Worm (Caenorhabditis elegans) whole organism, L1 larva: ENCODE measurements around the gene F27E5.3.

Experiments
- C16A3.4 ChIP-seq: fragments of 150-350 bp; optimal IDR thresholded peaks from 2 replicates; lab custom pipeline; 2014; ENCODE audit warnings: missing biosample characterization, missing genetic modification characterization
- C34B4.2 ChIP-seq: sonication (generic microtip); optimal IDR thresholded peaks from 2 replicates; lab custom pipeline; 2017; ENCODE audit warnings: mild to moderate bottlenecking, missing genetic modification characterization, missing compliant biosample characterization
- F16B12.6 ChIP-seq: fragments of 150-350 bp; optimal IDR thresholded peaks from 2 replicates; lab custom pipeline; 2014; ENCODE audit warnings: missing biosample characterization, missing genetic modification characterization
- Y116A8C.19 ChIP-seq: sonication (generic microtip); optimal IDR thresholded peaks from 2 replicates; lab custom pipeline; 2016; ENCODE audit warnings: missing compliant biosample characterization, missing genetic modification characterization, borderline replicate concordance
- ama-1 ChIP-seq: fragments of 150-350 bp; optimal IDR thresholded peaks from 2 replicates; lab custom pipeline; 2014
- blmp-1 ChIP-seq: fragments of 150-350 bp; optimal IDR thresholded peaks from 2 replicates; lab custom pipeline; 2014; ENCODE audit warnings: missing biosample characterization, missing genetic modification characterization
- ceh-82 ChIP-seq, 3 experiments: fragments of 150-350 bp in 1 of 3; sonication (generic microtip) in 2 of 3; optimal IDR thresholded peaks; 2 replicates each; lab custom pipeline; 2014 to 2017; ENCODE audit warnings: missing biosample characterization in 3 of 3, missing genetic modification characterization in 3 of 3
- ceh-88 ChIP-seq: fragments of 200-800 bp; sonication (Bioruptor generic); IDR thresholded peaks from 2 replicates; pipeline ENCODE4 v1.3.6; 2022; ENCODE audit warnings: missing genetic modification characterization, missing compliant biosample characterization
- ceh-90 ChIP-seq: sonication (generic microtip); optimal IDR thresholded peaks from 2 replicates; lab custom pipeline; 2016; ENCODE audit warnings: missing genetic modification characterization, missing compliant biosample characterization
- ces-1 ChIP-seq: fragments of 150-350 bp; optimal IDR thresholded peaks from 2 replicates; lab custom pipeline; 2014; ENCODE audit warnings: missing biosample characterization, missing genetic modification reagents, missing genetic modification characterization
- efl-1 ChIP-seq, 4 experiments: fragments of 150-350 bp; optimal IDR thresholded peaks in 3 of 4; peaks in 1 of 4; 1 replicate in 1 of 4; 2 replicates in 3 of 4; lab custom pipeline; 2014; ENCODE audit warnings: missing biosample characterization in 2 of 4, missing genetic modification characterization in 2 of 4, missing genetic modification reagents in 2 of 4
- efl-3 ChIP-seq: fragments of 200-800 bp; sonication (Bioruptor generic); optimal IDR thresholded peaks from 2 replicates; lab custom pipeline; 2018; ENCODE audit warnings: mild to moderate bottlenecking, missing genetic modification characterization, missing compliant biosample characterization
- egl-27 ChIP-seq, 2 experiments: fragments of 150-350 bp in 1 of 2; sonication (generic microtip); optimal IDR thresholded peaks; 3 replicates each; lab custom pipeline; 2017 to 2018; ENCODE audit warnings: missing biosample characterization in 2 of 2, missing genetic modification characterization in 2 of 2, missing genetic modification reagents in 2 of 2
- fkh-10 ChIP-seq: sonication (generic microtip); optimal IDR thresholded peaks from 2 replicates; lab custom pipeline; 2017; ENCODE audit warnings: missing biosample characterization, missing genetic modification reagents, missing genetic modification characterization
- fkh-8 ChIP-seq: sonication (generic microtip); optimal IDR thresholded peaks from 2 replicates; lab custom pipeline; 2016; ENCODE audit warnings: mild to moderate bottlenecking, missing genetic modification characterization, missing compliant biosample characterization
- fos-1 ChIP-seq: fragments of 150-350 bp; optimal IDR thresholded peaks from 2 replicates; lab custom pipeline; 2014; ENCODE audit warnings: missing biosample characterization, missing genetic modification characterization
- grh-1 ChIP-seq: fragments of 200-800 bp; sonication (Bioruptor generic); IDR thresholded peaks from 2 replicates; pipeline ENCODE4 v1.3.6; 2022; ENCODE audit warnings: missing genetic modification reagents, missing genetic modification characterization, missing compliant biosample characterization
- hlh-4 ChIP-seq: sonication (generic microtip); optimal IDR thresholded peaks from 2 replicates; lab custom pipeline; 2016; ENCODE audit warnings: mild to moderate bottlenecking, missing genetic modification characterization, missing compliant biosample characterization
- isw-1 ChIP-seq: fragments of 200-800 bp; sonication (Bioruptor generic); IDR thresholded peaks from 2 replicates; pipeline ENCODE4 v1.3.6; 2022; ENCODE audit warnings: missing genetic modification characterization, missing compliant biosample characterization
- jun-1 ChIP-seq: fragments of 150-350 bp; optimal IDR thresholded peaks from 2 replicates; lab custom pipeline; 2014; ENCODE audit warnings: missing biosample characterization, missing genetic modification reagents, missing genetic modification characterization
- lin-14 ChIP-seq: fragments of 200-800 bp; sonication (Bioruptor generic); optimal IDR thresholded peaks from 2 replicates; lab custom pipeline; 2018; ENCODE audit warnings: mild to moderate bottlenecking, missing genetic modification characterization, moderate library complexity, missing compliant biosample characterization
- lin-15B ChIP-seq: fragments of 150-350 bp; sonication (generic microtip); optimal IDR thresholded peaks from 3 replicates; lab custom pipeline; 2014; ENCODE audit warnings: missing biosample characterization, missing genetic modification characterization
- lin-39 ChIP-seq: fragments of 150-350 bp; optimal IDR thresholded peaks from 2 replicates; lab custom pipeline; 2014; ENCODE audit warnings: missing biosample characterization, missing genetic modification reagents, missing genetic modification characterization
- lir-3 ChIP-seq: sonication (generic microtip); optimal IDR thresholded peaks from 2 replicates; lab custom pipeline; 2016; ENCODE audit warnings: mild to moderate bottlenecking, missing genetic modification characterization, moderate library complexity, missing compliant biosample characterization; ENCODE audit not compliant: poor library complexity
- nhr-12 ChIP-seq: sonication (generic microtip); optimal IDR thresholded peaks from 2 replicates; lab custom pipeline; 2017; ENCODE audit warnings: missing biosample characterization, missing genetic modification characterization
- nhr-20 ChIP-seq: sonication (generic microtip); optimal IDR thresholded peaks from 2 replicates; lab custom pipeline; 2016; ENCODE audit warnings: mild to moderate bottlenecking, missing genetic modification characterization, missing compliant biosample characterization
- nhr-237 ChIP-seq: fragments of 150-350 bp; optimal IDR thresholded peaks from 2 replicates; lab custom pipeline; 2014; ENCODE audit warnings: missing biosample characterization, missing genetic modification characterization
- nhr-28 ChIP-seq: fragments of 150-350 bp; optimal IDR thresholded peaks from 2 replicates; lab custom pipeline; 2014; ENCODE audit warnings: missing biosample characterization, missing genetic modification characterization
- nhr-76 ChIP-seq: sonication (generic microtip); optimal IDR thresholded peaks from 2 replicates; lab custom pipeline; 2017; ENCODE audit warnings: missing biosample characterization, missing genetic modification characterization
- nhr-77 ChIP-seq: fragments of 150-350 bp; optimal IDR thresholded peaks from 2 replicates; lab custom pipeline; 2014; ENCODE audit warnings: missing biosample characterization, missing genetic modification characterization
- pag-3 ChIP-seq: sonication (generic microtip); optimal IDR thresholded peaks from 2 replicates; lab custom pipeline; 2017; ENCODE audit warnings: missing genetic modification characterization, mild to moderate bottlenecking, missing compliant biosample characterization, antibody characterized with exemption, borderline replicate concordance; ENCODE audit not compliant: insufficient read depth
- rnt-1 ChIP-seq: sonication (generic microtip); optimal IDR thresholded peaks from 2 replicates; lab custom pipeline; 2016; ENCODE audit warnings: mild to moderate bottlenecking, missing genetic modification characterization, moderate library complexity, missing compliant biosample characterization
- sup-37 ChIP-seq: fragments of 200-800 bp; sonication (Bioruptor generic); optimal IDR thresholded peaks from 2 replicates; lab custom pipeline; 2018; ENCODE audit warnings: mild to moderate bottlenecking, missing genetic modification characterization, missing compliant biosample characterization
- tbx-2 ChIP-seq: sonication (generic microtip); optimal IDR thresholded peaks from 2 replicates; lab custom pipeline; 2016; ENCODE audit warnings: missing genetic modification characterization, missing compliant biosample characterization
- tlp-1 ChIP-seq: fragments of 150-350 bp; optimal IDR thresholded peaks from 2 replicates; lab custom pipeline; 2014; ENCODE audit warnings: missing biosample characterization, missing genetic modification characterization
- unc-30 ChIP-seq: sonication (generic microtip); optimal IDR thresholded peaks from 2 replicates; lab custom pipeline; 2017; ENCODE audit warnings: missing biosample characterization, missing genetic modification characterization
- xbp-1 ChIP-seq: sonication (generic microtip); optimal IDR thresholded peaks from 2 replicates; lab custom pipeline; 2016; ENCODE audit warnings: missing genetic modification characterization, missing compliant biosample characterization
- ztf-4 ChIP-seq: fragments of 150-350 bp; optimal IDR thresholded peaks from 2 replicates; lab custom pipeline; 2014; ENCODE audit warnings: missing biosample characterization, missing genetic modification characterization

The F27E5.3 gene

DNA sequence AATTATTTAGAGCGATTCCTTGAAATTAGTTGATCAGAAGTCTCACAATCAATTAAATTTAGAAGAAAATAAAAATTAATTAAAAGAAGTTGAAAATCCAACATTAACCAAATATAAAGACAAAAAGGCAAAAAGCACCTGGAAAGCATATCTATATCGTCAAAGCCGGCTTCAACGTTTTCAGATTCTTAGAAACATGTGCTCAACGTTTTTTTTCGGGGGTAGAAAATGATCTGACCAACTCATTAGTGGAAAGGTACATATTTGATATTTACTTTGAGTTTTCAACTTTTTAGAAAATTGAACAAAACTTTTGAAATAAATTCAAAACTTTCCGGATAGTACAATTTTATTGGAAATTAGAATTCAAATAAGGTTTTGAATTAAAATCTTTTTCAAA lies 11.2 kb downstream of the F27E5.3 start:
- TF ChIP-seq ces-1 (GFP tag; lab: Kevin White, UChicago) (no peak), hlh-4 (peak; percentile 82), fkh-8 (peak; percentile 53), nhr-20 (tag; lab: Kevin White, UChicago) (no peak), efl-1 (optimal IDR thresholded peaks at IDR 0.05; lab: Kevin White, UChicago) (no peak), efl-1 (GFP tag; optimal IDR thresholded peaks at IDR 0.05 in 1 of 2; lab: Kevin White, UChicago) (peak in 1 of 2 experiments; percentile 18)

DNA sequence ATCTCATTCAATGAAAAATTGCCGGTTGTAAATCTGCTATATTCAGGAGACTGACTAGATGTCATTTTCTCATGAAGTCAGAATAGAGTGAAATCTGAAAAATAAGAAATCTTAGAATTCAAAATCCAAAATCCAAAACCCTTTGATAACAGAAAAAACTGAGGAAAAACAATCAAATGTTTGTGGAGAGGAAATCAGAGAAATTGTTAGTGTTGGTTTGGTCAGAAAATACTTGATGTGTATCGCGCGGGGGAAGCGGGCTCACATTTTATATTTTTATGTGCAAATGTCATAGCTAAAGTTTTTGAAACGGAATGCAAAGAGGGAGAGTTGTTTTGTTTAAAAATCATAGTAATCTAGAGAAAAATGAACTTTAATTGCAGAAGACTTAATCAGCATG lies 12.2 kb downstream of the F27E5.3 start, which contains the start of gene F27E5.5:
F27E5.5 (minus strand) TSS at position 101 of the 400 bp plus-strand sequence.
- no peak for TF ChIP-seq ama-1
- TF ChIP-seq egl-27 (tag; optimal IDR thresholded peaks at IDR 0.05; lab: Kevin White, UChicago) = no peak
- no peak for TF ChIP-seq efl-3
- TF ChIP-seq nhr-12 (tag; lab: Kevin White, UChicago) = no peak
- TF ChIP-seq pag-3 = no peak
- no peak for TF ChIP-seq F16B12.6 (tag; lab: Kevin White, UChicago)
- no peak for TF ChIP-seq unc-30 (tag; lab: Kevin White, UChicago)
- no peak for TF ChIP-seq lin-14 (GFP tag; lab: Kevin White, UChicago)
- TF ChIP-seq ceh-82 (tag; optimal IDR thresholded peaks at IDR 0.05; lab: Kevin White, UChicago) = no peak
- no peak for TF ChIP-seq fkh-10
- TF ChIP-seq C16A3.4 (tag; lab: Kevin White, UChicago) = no peak
- no peak for TF ChIP-seq nhr-237 (tag; lab: Kevin White, UChicago)
- TF ChIP-seq hlh-4 = no peak
- TF ChIP-seq grh-1 (GFP tag; lab: Robert Waterston, UW) = no peak
- no peak for TF ChIP-seq nhr-28
- TF ChIP-seq blmp-1 = no peak
- no peak for TF ChIP-seq lir-3 (tag; lab: Kevin White, UChicago)

DNA sequence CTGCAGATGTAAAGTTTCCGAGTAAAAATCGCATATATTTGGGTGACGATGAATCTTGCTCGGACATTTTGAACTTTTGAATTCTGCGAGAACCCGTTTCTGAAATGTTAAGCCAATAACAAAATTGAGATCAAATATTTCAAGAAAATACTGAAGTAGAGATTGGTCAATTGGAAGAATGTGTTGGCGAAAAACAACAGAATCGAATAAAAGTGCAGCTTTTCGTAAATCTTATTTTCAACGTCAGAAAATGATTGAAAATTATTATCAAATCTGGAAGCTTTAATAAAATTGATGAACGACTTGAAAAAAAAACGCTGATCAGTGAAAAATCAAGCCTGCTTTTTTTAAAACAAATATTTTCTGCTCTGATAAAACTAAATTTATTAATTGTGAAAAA lies 16.6 kb downstream of the F27E5.3 start, which contains the start of gene F27E5.8:
F27E5.8 (minus strand) TSS at position 101 of the 400 bp plus-strand sequence.
- no peak for TF ChIP-seq ztf-4
- TF ChIP-seq egl-27 (tag; optimal IDR thresholded peaks at IDR 0.05; lab: Kevin White, UChicago) = no peak
- TF ChIP-seq lin-15B = no peak
- no peak for TF ChIP-seq jun-1 (tag; lab: Kevin White, UChicago)
- TF ChIP-seq nhr-77 = no peak
- TF ChIP-seq isw-1 (GFP tag; lab: Robert Waterston, UW) = no peak
- TF ChIP-seq Y116A8C.19 (tag; lab: Kevin White, UChicago) = no peak
- no peak for TF ChIP-seq rnt-1 (tag; lab: Kevin White, UChicago)
- no peak for TF ChIP-seq tlp-1
- TF ChIP-seq ceh-88 = no peak
- TF ChIP-seq efl-3 = no peak

DNA sequence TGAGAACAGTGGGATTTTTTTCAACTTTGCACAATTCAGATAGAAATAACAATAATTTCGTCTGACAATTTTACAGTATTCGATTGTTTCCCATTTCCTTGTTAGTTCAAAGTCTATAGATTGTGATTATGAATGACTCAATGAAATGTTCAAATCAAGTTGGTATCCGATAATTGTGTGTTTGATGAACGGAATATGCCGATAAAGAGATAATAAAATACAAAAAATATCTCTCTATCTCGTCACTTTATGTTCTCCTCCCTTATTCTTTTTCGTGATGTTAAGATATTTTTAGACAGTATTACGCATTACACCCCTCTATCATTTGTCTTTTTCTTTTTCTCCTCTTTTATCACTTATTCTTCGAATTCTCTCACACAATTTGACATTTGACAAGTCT lies 21.5 kb downstream of the F27E5.3 start, which contains the start of gene F27E5.7:
F27E5.7 (plus strand) TSS at position 301 of the 400 bp plus-strand sequence.
- TF ChIP-seq blmp-1 (no peak), fos-1 (tag; lab: Kevin White, UChicago) (no peak), ceh-90 (tag; lab: Kevin White, UChicago) (no peak), nhr-76 (tag; lab: Kevin White, UChicago) (no peak)

DNA sequence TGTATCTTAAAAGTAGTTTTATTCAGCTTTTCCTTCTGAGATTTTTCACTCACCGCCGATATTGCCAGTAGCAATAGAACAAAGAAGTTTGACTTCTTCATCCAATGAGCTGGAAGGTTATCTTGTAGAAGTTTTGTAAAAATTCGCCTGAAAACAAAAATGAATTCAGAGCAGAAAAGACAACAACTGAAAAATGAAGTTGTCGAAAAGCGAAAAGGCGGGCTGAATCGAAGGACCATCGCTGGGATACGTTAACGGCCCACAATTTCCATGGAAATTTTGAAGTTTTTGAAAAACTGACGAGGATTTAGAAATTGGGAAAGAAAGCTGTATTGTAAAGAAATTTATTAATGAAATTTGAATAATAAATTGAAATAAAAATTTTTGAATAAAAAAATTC lies 22.3 kb downstream of the F27E5.3 start, which contains the start of gene lov-1:
lov-1 (minus strand) TSS at position 101 of the 400 bp plus-strand sequence.
- TF ChIP-seq tbx-2 (no peak), lin-39 (tag; lab: Kevin White, UChicago) (no peak), sup-37 (GFP tag; lab: Kevin White, UChicago) (no peak), C34B4.2 (no peak), xbp-1 (tag; lab: Kevin White, UChicago) (no peak), ztf-4 (no peak), isw-1 (GFP tag; lab: Robert Waterston, UW) (no peak)
